Fruit fly (Drosophila melanogaster) whole organism, prepupa: ENCODE results near the gene Gr10a.

Experiments used
- CG10669 ChIP-seq: fragments of 200-800 bp; sonication (Bioruptor generic); optimal IDR thresholded peaks from 3 replicates; lab custom pipeline; 2018; ENCODE audit warnings: missing biosample characterization, mild to moderate bottlenecking, missing genetic modification characterization, moderate library complexity
- CG31627 ChIP-seq: fragments of 200-800 bp; sonication (Bioruptor generic); optimal IDR thresholded peaks from 3 replicates; lab custom pipeline; 2016; ENCODE audit warnings: missing biosample characterization, missing genetic modification characterization
- Eip78C ChIP-seq: fragments of 200-800 bp; sonication (Bioruptor generic); peaks from one replicate; lab custom pipeline; 2016; ENCODE audit warnings: missing biosample characterization, missing genetic modification characterization
- Hr38 ChIP-seq: sonication (Bioruptor generic); optimal IDR thresholded peaks from 2 replicates; lab custom pipeline; 2016; ENCODE audit warnings: missing biosample characterization, missing genetic modification characterization
- esn ChIP-seq: fragments of 200-800 bp; sonication (Bioruptor generic); optimal IDR thresholded peaks from 2 replicates; lab custom pipeline; 2016; ENCODE audit warnings: missing biosample characterization, mild to moderate bottlenecking, missing genetic modification characterization, moderate library complexity
- svp ChIP-seq: fragments of 200-800 bp; sonication (Bioruptor generic); peaks from one replicate; lab custom pipeline; 2016; ENCODE audit warnings: missing biosample characterization, missing genetic modification characterization

DNA sequence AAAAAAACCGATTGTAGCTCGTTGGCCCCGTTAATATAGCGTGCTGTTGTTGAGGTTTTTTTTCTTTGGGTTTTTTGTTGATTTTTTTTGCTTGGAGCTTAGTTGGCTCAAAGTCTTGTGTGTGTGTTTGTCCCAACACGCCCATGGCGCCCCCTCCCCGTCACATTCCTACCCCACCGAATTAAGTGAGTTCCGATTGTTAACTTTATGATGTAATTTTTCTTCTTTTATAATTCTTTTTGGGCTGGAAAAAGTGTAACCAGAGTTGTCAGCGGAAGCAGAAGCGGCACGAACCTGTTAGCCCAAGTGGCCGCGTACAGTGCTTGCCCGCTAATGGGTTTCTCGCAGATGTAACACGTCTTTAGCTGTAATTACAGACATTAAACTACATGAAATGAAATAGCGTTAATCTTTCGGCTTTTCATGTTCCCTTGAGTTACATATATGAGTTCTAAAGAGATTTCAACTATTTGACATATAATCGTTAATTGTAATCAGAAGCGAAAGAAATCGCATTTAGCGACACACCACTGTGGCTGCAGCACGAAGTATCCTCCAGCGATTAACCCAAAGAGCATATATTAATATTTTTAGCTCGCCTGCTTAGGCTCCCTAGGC, 24.1 kb downstream of the Gr10a start:
- TF ChIP-seq esn (GFP tag; lab: Kevin White, UChicago) (peak; percentile 23), Eip78C (GFP tag; lab: Kevin White, UChicago) (peak; percentile 63), svp (GFP tag; lab: Kevin White, UChicago) (no peak), CG31627 (GFP tag; lab: Kevin White, UChicago) (peak; percentile 22), CG10669 (GFP tag; lab: Kevin White, UChicago) (no peak), Hr38 (GFP tag; lab: Kevin White, UChicago) (no peak)
